Worm (Caenorhabditis elegans): Measurements from ENCODE around the gene elks-1.

Gene elks-1

ce11 chrIV:3384047-3384446 is 34.2 kb upstream of the elks-1 start, which contains the start of gene B0546.4:
Gene B0546.4 (minus strand): TSS chrIV:3384147.
- no peak for TF ChIP-seq sea-2 (GFP tag; optimal IDR thresholded peaks at IDR 0.05)
- no peak for TF ChIP-seq pqm-1 (tag; optimal IDR thresholded peaks at IDR 0.05)
- no peak for TF ChIP-seq egl-5 (tag; optimal IDR thresholded peaks at IDR 0.05)
- TF ChIP-seq nhr-43 (tag; optimal IDR thresholded peaks at IDR 0.05; ENCODE audit: poor library complexity, severe bottlenecking): no peak
- no peak for TF ChIP-seq ZK546.5 (tag; optimal IDR thresholded peaks at IDR 0.05)
- TF ChIP-seq mdl-1 (tag; optimal IDR thresholded peaks at IDR 0.05): no peak
- TF ChIP-seq nhr-76 (tag; optimal IDR thresholded peaks at IDR 0.05): no peak
- no peak for TF ChIP-seq unc-62 (GFP tag; optimal IDR thresholded peaks at IDR 0.05)
- no peak for TF ChIP-seq daf-12 (tag; optimal IDR thresholded peaks at IDR 0.05)
- TF ChIP-seq ceh-82 (tag; optimal IDR thresholded peaks at IDR 0.05): no peak
- no peak for TF ChIP-seq nhr-23 (tag; optimal IDR thresholded peaks at IDR 0.05)
- TF ChIP-seq lin-15B (tag; optimal IDR thresholded peaks at IDR 0.05): no peak
- no peak for TF ChIP-seq skn-1 (tag; optimal IDR thresholded peaks at IDR 0.05)
- no peak for TF ChIP-seq nhr-237 (tag; optimal IDR thresholded peaks at IDR 0.05)
- no peak for TF ChIP-seq ceh-9 (tag; optimal IDR thresholded peaks at IDR 0.05)
- TF ChIP-seq ztf-11 (tag; optimal IDR thresholded peaks at IDR 0.05): no peak
- no peak for TF ChIP-seq ceh-16 (tag; optimal IDR thresholded peaks at IDR 0.05)
- TF ChIP-seq nhr-67 (tag; optimal IDR thresholded peaks at IDR 0.05): no peak
- TF ChIP-seq ceh-28 (tag; optimal IDR thresholded peaks at IDR 0.05): no peak

ce11 chrIV:3383203-3383602 is 33.4 kb upstream of the elks-1 start:
- TF ChIP-seq skn-1 (tag; optimal IDR thresholded peaks at IDR 0.05): no peak
- no peak for TF ChIP-seq lsy-12 (tag; optimal IDR thresholded peaks at IDR 0.05)
- TF ChIP-seq nhr-67 (tag; optimal IDR thresholded peaks at IDR 0.05): no peak
- no peak for TF ChIP-seq nhr-28 (tag; optimal IDR thresholded peaks at IDR 0.05)
- TF ChIP-seq fkh-2 (tag; optimal IDR thresholded peaks at IDR 0.05): no peak
- no peak for TF ChIP-seq eor-1 (tag; optimal IDR thresholded peaks at IDR 0.05)
- no peak for TF ChIP-seq elt-3 (tag; optimal IDR thresholded peaks at IDR 0.05)
- no peak for TF ChIP-seq nhr-237 (tag; optimal IDR thresholded peaks at IDR 0.05)
- no peak for TF ChIP-seq daf-12 (tag; optimal IDR thresholded peaks at IDR 0.05)
- TF ChIP-seq sea-2 (GFP tag; optimal IDR thresholded peaks at IDR 0.05): no peak
- no peak for TF ChIP-seq hmg-11 (tag; optimal IDR thresholded peaks at IDR 0.05)
- no peak for TF ChIP-seq nhr-25 (tag; optimal IDR thresholded peaks at IDR 0.05)
- no peak for TF ChIP-seq elt-1 (tag; optimal IDR thresholded peaks at IDR 0.05)
- no peak for TF ChIP-seq ceh-9 (tag; optimal IDR thresholded peaks at IDR 0.05)
- no peak for TF ChIP-seq nhr-23 (tag; optimal IDR thresholded peaks at IDR 0.05)
- TF ChIP-seq nhr-12 (tag; optimal IDR thresholded peaks at IDR 0.05): no peak
- TF ChIP-seq ceh-82 (tag; optimal IDR thresholded peaks at IDR 0.05): no peak
- TF ChIP-seq tbx-2 (tag; optimal IDR thresholded peaks at IDR 0.05): no peak

ce11 chrIV:3382338-3382907 is 32.6 kb upstream of the elks-1 start, which contains the start of gene B0546.3:
Gene B0546.3 (minus strand): TSS chrIV:3382841.
- no peak for TF ChIP-seq snpc-4 (tag; optimal IDR thresholded peaks at IDR 0.05)
- peak; percentile 13 for TF ChIP-seq nhr-23 (tag; optimal IDR thresholded peaks at IDR 0.05)
- no peak for TF ChIP-seq ZK546.5 (tag; optimal IDR thresholded peaks at IDR 0.05)
- peak; percentile 2 for TF ChIP-seq elt-2 (tag; optimal IDR thresholded peaks at IDR 0.05)
- TF ChIP-seq ama-1 (optimal IDR thresholded peaks at IDR 0.05): peak; percentile 69
- TF ChIP-seq R02D3.7 (tag; optimal IDR thresholded peaks at IDR 0.05): no peak

ce11 chrIV:3378080-3378804 is 28.4 kb upstream of the elks-1 start, which contains the start of gene otub-4:
Gene otub-4 (minus strand): TSS chrIV:3378130.
- TF ChIP-seq egl-5 (tag; optimal IDR thresholded peaks at IDR 0.05): no peak
- TF ChIP-seq daf-12 (tag; optimal IDR thresholded peaks at IDR 0.05): no peak
- no peak for TF ChIP-seq nhr-25 (tag; optimal IDR thresholded peaks at IDR 0.05)
- TF ChIP-seq unc-62 (GFP tag; optimal IDR thresholded peaks at IDR 0.05): no peak
- no peak for TF ChIP-seq ZK546.5 (tag; optimal IDR thresholded peaks at IDR 0.05)
- no peak for TF ChIP-seq pqm-1 (tag; optimal IDR thresholded peaks at IDR 0.05)
- TF ChIP-seq ceh-16 (tag; optimal IDR thresholded peaks at IDR 0.05): no peak
- no peak for TF ChIP-seq eor-1 (tag; optimal IDR thresholded peaks at IDR 0.05)
- TF ChIP-seq elt-3 (tag; optimal IDR thresholded peaks at IDR 0.05): no peak
- no peak for TF ChIP-seq tbx-2 (tag; optimal IDR thresholded peaks at IDR 0.05)
- TF ChIP-seq nhr-12 (tag; optimal IDR thresholded peaks at IDR 0.05): no peak
- TF ChIP-seq hmg-11 (tag; optimal IDR thresholded peaks at IDR 0.05): no peak
- TF ChIP-seq nfya-1 (tag; optimal IDR thresholded peaks at IDR 0.05; ENCODE audit: insufficient read depth): no peak
- no peak for TF ChIP-seq nhr-28 (tag; optimal IDR thresholded peaks at IDR 0.05)
- no peak for TF ChIP-seq ztf-4 (tag; optimal IDR thresholded peaks at IDR 0.05)
- no peak for TF ChIP-seq unc-39 (tag; optimal IDR thresholded peaks at IDR 0.05)
- TF ChIP-seq lin-15B (tag; optimal IDR thresholded peaks at IDR 0.05): no peak
- TF ChIP-seq pha-4 (tag; optimal IDR thresholded peaks at IDR 0.05): no peak
- no peak for TF ChIP-seq nhr-67 (tag; optimal IDR thresholded peaks at IDR 0.05)

All from whole organism, L3 larva.